Fruit fly (Drosophila melanogaster): ENCODE results near the gene CG9150.

dm6 chr2L:6078757-6079351 lies 10.5 kb upstream of the CG9150 start:
- TF ChIP-seq Blimp-1 (GFP tag; optimal IDR thresholded peaks at IDR 0.05) (no peak), CG6854 (GFP tag; optimal IDR thresholded peaks at IDR 0.05) (peak; percentile 50), CG34406 (GFP tag; optimal IDR thresholded peaks at IDR 0.05) (no peak), CG11762 (GFP tag; optimal IDR thresholded peaks at IDR 0.05; ENCODE audit: insufficient read depth) (no peak), acj6 (GFP tag; optimal IDR thresholded peaks at IDR 0.05) (no peak), CG1621 (tag; optimal IDR thresholded peaks at IDR 0.05) (peak; percentile 25), Met (GFP tag; optimal IDR thresholded peaks at IDR 0.05) (peak; percentile 100)

Measured in whole organism, prepupa.